Fruit fly (Drosophila melanogaster) S2 (cell line): Measurements from ENCODE around the gene Chrac-14.

Experiments
- CG8478 ChIP-seq: fragments of >200 bp; optimal IDR thresholded peaks from 2 replicates; lab custom pipeline; 2018
- CTCF ChIP-seq, 2 experiments: fragments of >200 bp; optimal IDR thresholded peaks; 2 replicates each; lab custom pipeline; 2018

The Chrac-14 gene

dm6 chr2L:8477971-8478370 lies 40.8 kb downstream of the Chrac-14 start:
- TF ChIP-seq CTCF (optimal IDR thresholded peaks at IDR 0.05; lab: Kevin White, UChicago) (peak in 1 of 2 experiments; percentile 64), CG8478 (lab: Kevin White, UChicago) (no peak)

dm6 chr2L:8478379-8478778 lies 41.2 kb downstream of the Chrac-14 start:
- no peak for TF ChIP-seq CG8478 (lab: Kevin White, UChicago)
- TF ChIP-seq CTCF (optimal IDR thresholded peaks at IDR 0.05; lab: Kevin White, UChicago) = no peak

- TF ChIP-seq CTCF (optimal IDR thresholded peaks at IDR 0.05; lab: Kevin White, UChicago) = no peak
- no peak for TF ChIP-seq CG8478 (lab: Kevin White, UChicago)
Measured at dm6 chr2L:8478911-8479706, 41.9 kb downstream of the Chrac-14 start.

- TF ChIP-seq CTCF (optimal IDR thresholded peaks at IDR 0.05; lab: Kevin White, UChicago) (no peak), CG8478 (lab: Kevin White, UChicago) (no peak)
Measured at dm6 chr2L:8480825-8481224, 43.6 kb downstream of the Chrac-14 start.

- no peak for TF ChIP-seq CG8478 (lab: Kevin White, UChicago)
- no peak for TF ChIP-seq CTCF (optimal IDR thresholded peaks at IDR 0.05; lab: Kevin White, UChicago)
Measured at dm6 chr2L:8481623-8482424, 44.6 kb downstream of the Chrac-14 start, which contains the start of gene CG43796. CG43796 (plus strand) TSS chr2L:8482374.

- peak; percentile 71 to 86 for TF ChIP-seq CTCF (optimal IDR thresholded peaks at IDR 0.05; lab: Kevin White, UChicago)
- TF ChIP-seq CG8478 (lab: Kevin White, UChicago) = no peak
Measured at dm6 chr2L:8485562-8485961, 48.4 kb downstream of the Chrac-14 start.
